Worm (Caenorhabditis elegans) whole organism, young adult: Measurements from ENCODE around the gene VM106R.1.

ENCODE experiments used
- C06A6.2 ChIP-seq: fragments of 200-800 bp; sonication (Bioruptor generic); conservative IDR thresholded peaks from 2 replicates; pipeline ENCODE4 v1.3.6; 2022; ENCODE audit warnings: missing genetic modification characterization, missing compliant biosample characterization
- D2030.7 ChIP-seq: fragments of 200-800 bp; sonication (Bioruptor generic); IDR thresholded peaks from 2 replicates; pipeline ENCODE4 v1.3.6; 2022; ENCODE audit warnings: missing genetic modification reagents, missing genetic modification characterization, missing compliant biosample characterization
- F22D6.2 ChIP-seq: sonication (generic microtip); optimal IDR thresholded peaks from 2 replicates; lab custom pipeline; 2016; ENCODE audit warnings: mild to moderate bottlenecking, missing genetic modification characterization, missing compliant biosample characterization
- F23B12.7 ChIP-seq: sonication (generic microtip); optimal IDR thresholded peaks from 2 replicates; lab custom pipeline; 2017; ENCODE audit warnings: missing genetic modification characterization, mild to moderate bottlenecking, missing compliant biosample characterization, antibody characterized with exemption, moderate library complexity; ENCODE audit not compliant: insufficient read depth
- F33H1.4 ChIP-seq: fragments of 200-800 bp; sonication (Bioruptor generic); IDR thresholded peaks from 2 replicates; pipeline ENCODE4 v1.3.6; 2022; ENCODE audit warnings: missing genetic modification reagents, missing genetic modification characterization, missing compliant biosample characterization
- F52B5.7 ChIP-seq: sonication (generic microtip); optimal IDR thresholded peaks from 2 replicates; lab custom pipeline; 2016; ENCODE audit warnings: mild to moderate bottlenecking, missing genetic modification characterization, missing compliant biosample characterization
- F55B11.4 ChIP-seq: sonication (generic microtip); optimal IDR thresholded peaks from 2 replicates; lab custom pipeline; 2016; ENCODE audit warnings: missing compliant biosample characterization, missing genetic modification characterization, borderline replicate concordance; ENCODE audit not compliant: insufficient read depth
- K12H6.12 ChIP-seq: fragments of 200-800 bp; sonication (Bioruptor generic); optimal IDR thresholded peaks from 2 replicates; lab custom pipeline; 2018; ENCODE audit warnings: mild to moderate bottlenecking, missing genetic modification characterization, missing compliant biosample characterization
- Y53G8AR.9 ChIP-seq: fragments of 200-800 bp; sonication (Bioruptor generic); conservative IDR thresholded peaks from 2 replicates; pipeline ENCODE4 v1.3.6; 2022; ENCODE audit warnings: missing genetic modification reagents, missing genetic modification characterization, missing compliant biosample characterization
- ZK185.1 ChIP-seq: sonication (generic microtip); optimal IDR thresholded peaks from 2 replicates; lab custom pipeline; 2016; ENCODE audit warnings: mild to moderate bottlenecking, missing genetic modification characterization, missing compliant biosample characterization; ENCODE audit not compliant: poor library complexity, severe bottlenecking
- aptf-3 ChIP-seq: fragments of 200-800 bp; sonication (Bioruptor generic); IDR thresholded peaks from 2 replicates; pipeline ENCODE4 v1.3.6; 2022; ENCODE audit warnings: missing genetic modification characterization, missing compliant biosample characterization
- attf-3 ChIP-seq: fragments of 200-800 bp; sonication (Bioruptor generic); conservative IDR thresholded peaks from 2 replicates; pipeline ENCODE4 v1.3.6; 2022; ENCODE audit warnings: missing genetic modification reagents, missing genetic modification characterization, missing compliant biosample characterization
- attf-5 ChIP-seq: fragments of 200-800 bp; sonication (Bioruptor generic); optimal IDR thresholded peaks from 2 replicates; lab custom pipeline; 2018; ENCODE audit warnings: mild to moderate bottlenecking, missing genetic modification characterization, missing compliant biosample characterization
- cebp-1 ChIP-seq, 2 experiments: fragments of 200-800 bp in 1 of 2; sonication (Bioruptor generic) in 1 of 2; sonication (generic microtip) in 1 of 2; IDR thresholded peaks in 1 of 2; optimal IDR thresholded peaks in 1 of 2; 2 replicates each; pipeline versions ENCODE4 v1.3.6 to Lab custom; 2017 to 2022; ENCODE audit warnings: missing compliant biosample characterization in 2 of 2, missing genetic modification characterization in 2 of 2, mild to moderate bottlenecking in 1 of 2, missing genetic modification reagents in 1 of 2, moderate library complexity in 1 of 2
- cebp-2 ChIP-seq: fragments of 200-800 bp; sonication (Bioruptor generic); IDR thresholded peaks from 2 replicates; pipeline ENCODE4 v1.3.6; 2022; ENCODE audit warnings: missing genetic modification characterization, missing compliant biosample characterization
- ceh-40 ChIP-seq: fragments of 200-800 bp; sonication (Bioruptor generic); IDR thresholded peaks from 2 replicates; pipeline ENCODE4 v1.3.6; 2022; ENCODE audit warnings: missing genetic modification characterization, missing compliant biosample characterization
- dox-1 ChIP-seq: fragments of 200-800 bp; sonication (Bioruptor generic); IDR thresholded peaks from 2 replicates; pipeline ENCODE4 v1.3.6; 2022; ENCODE audit warnings: missing genetic modification reagents, missing genetic modification characterization, missing compliant biosample characterization
- dpl-1 ChIP-seq: fragments of 150-350 bp; optimal IDR thresholded peaks from 2 replicates; lab custom pipeline; 2014; ENCODE audit warnings: missing biosample characterization, missing genetic modification reagents, missing genetic modification characterization
- efl-1 ChIP-seq: fragments of 150-350 bp; optimal IDR thresholded peaks from 2 replicates; lab custom pipeline; 2014; ENCODE audit warnings: missing biosample characterization, missing genetic modification reagents, missing genetic modification characterization
- ekl-4 ChIP-seq: fragments of 200-800 bp; sonication (Bioruptor generic); IDR thresholded peaks from 2 replicates; pipeline ENCODE4 v1.3.6; 2022; ENCODE audit warnings: missing genetic modification reagents, missing genetic modification characterization, missing compliant biosample characterization
- him-1 ChIP-seq: sonication (generic microtip); optimal IDR thresholded peaks from 2 replicates; lab custom pipeline; 2016; ENCODE audit warnings: missing genotype, missing genetic modification reagents, missing genetic modification characterization, missing compliant biosample characterization
- hmg-1.2 ChIP-seq: fragments of 200-800 bp; sonication (Bioruptor generic); IDR thresholded peaks from 2 replicates; pipeline ENCODE4 v1.3.6; 2022; ENCODE audit warnings: missing genetic modification reagents, missing genetic modification characterization, missing compliant biosample characterization
- hsf-1 ChIP-seq: fragments of 200-800 bp; sonication (Bioruptor generic); IDR thresholded peaks from 2 replicates; pipeline ENCODE4 v1.3.6; 2022; ENCODE audit warnings: missing genetic modification reagents, missing genetic modification characterization, missing compliant biosample characterization
- let-526 ChIP-seq: fragments of 200-800 bp; sonication (Bioruptor generic); IDR thresholded peaks from 2 replicates; pipeline ENCODE4 v1.3.6; 2022; ENCODE audit warnings: missing genetic modification reagents, missing genetic modification characterization, missing compliant biosample characterization
- lin-35 ChIP-seq, 3 experiments: fragments of 150-350 bp in 2 of 3; sonication (generic microtip) in 1 of 3; optimal IDR thresholded peaks; 2 replicates each; lab custom pipeline; 2014 to 2018; ENCODE audit warnings: missing biosample characterization in 3 of 3, missing genetic modification characterization in 3 of 3, missing genetic modification reagents in 3 of 3
- lsl-1 ChIP-seq: fragments of 200-800 bp; sonication (Bioruptor generic); optimal IDR thresholded peaks from 2 replicates; lab custom pipeline; 2018; ENCODE audit warnings: mild to moderate bottlenecking, missing genetic modification characterization, moderate library complexity, missing compliant biosample characterization
- madf-3 ChIP-seq: fragments of 200-800 bp; sonication (Bioruptor generic); IDR thresholded peaks from 2 replicates; pipeline ENCODE4 v1.3.6; 2022; ENCODE audit warnings: missing genetic modification reagents, missing genetic modification characterization, missing compliant biosample characterization
- madf-6 ChIP-seq: fragments of 200-800 bp; sonication (Bioruptor generic); IDR thresholded peaks from 2 replicates; pipeline ENCODE4 v1.3.6; 2022; ENCODE audit warnings: missing genetic modification reagents, missing genetic modification characterization, missing compliant biosample characterization
- mcd-1 ChIP-seq: fragments of 200-800 bp; sonication (Bioruptor generic); IDR thresholded peaks from 2 replicates; pipeline ENCODE4 v1.3.6; 2022; ENCODE audit warnings: missing genetic modification reagents, missing genetic modification characterization, missing compliant biosample characterization
- mel-28 ChIP-seq: sonication (generic microtip); optimal IDR thresholded peaks from 2 replicates; lab custom pipeline; 2016; ENCODE audit warnings: borderline replicate concordance, mild to moderate bottlenecking, missing genetic modification characterization, missing compliant biosample characterization
- mes-4 ChIP-seq: sonication (generic microtip); optimal IDR thresholded peaks from 2 replicates; lab custom pipeline; 2016; ENCODE audit warnings: missing genotype, missing genetic modification characterization, missing compliant biosample characterization
- nfya-2 ChIP-seq: fragments of 200-800 bp; sonication (Bioruptor generic); IDR thresholded peaks from 2 replicates; pipeline ENCODE4 v1.3.6; 2022; ENCODE audit warnings: missing genetic modification reagents, missing genetic modification characterization, missing compliant biosample characterization
- nhr-179 ChIP-seq: sonication (generic microtip); optimal IDR thresholded peaks from 2 replicates; lab custom pipeline; 2016; ENCODE audit warnings: mild to moderate bottlenecking, missing genetic modification characterization, missing compliant biosample characterization
- pha-4 ChIP-seq: fragments of 150-350 bp; sonication (generic microtip); optimal IDR thresholded peaks from 2 replicates; lab custom pipeline; 2014; ENCODE audit warnings: missing biosample characterization, missing genetic modification reagents, missing genetic modification characterization
- repo-1 ChIP-seq: sonication (generic microtip); optimal IDR thresholded peaks from 2 replicates; lab custom pipeline; 2017; ENCODE audit warnings: mild to moderate bottlenecking, missing genetic modification characterization, missing compliant biosample characterization
- tbp1 ChIP-seq: fragments of 200-800 bp; sonication (Bioruptor generic); optimal IDR thresholded peaks from 2 replicates; lab custom pipeline; 2018; ENCODE audit warnings: mild to moderate bottlenecking, missing genetic modification characterization, missing compliant biosample characterization
- zfh-2 ChIP-seq: fragments of 200-800 bp; sonication (Bioruptor generic); conservative IDR thresholded peaks from 2 replicates; pipeline ENCODE4 v1.3.6; 2022; ENCODE audit warnings: missing genetic modification reagents, missing genetic modification characterization, missing compliant biosample characterization
- ztf-18 ChIP-seq: sonication (generic microtip); optimal IDR thresholded peaks from 2 replicates; lab custom pipeline; 2016; ENCODE audit warnings: missing genotype, mild to moderate bottlenecking, missing genetic modification characterization, missing compliant biosample characterization

VM106R.1 gene

ce11 chrII:10798429-10798893, 30.5 kb downstream of the VM106R.1 start, which contains the start of gene npp-19 (continued):
- no peak for TF ChIP-seq mel-28

ce11 chrII:10796194-10796593, 32.8 kb downstream of the VM106R.1 start, which contains the start of gene set-14:
set-14 (minus strand) TSS chrII:10796294.
- peak; percentile 21; the same call in 1 of the 2 replicates for TF ChIP-seq madf-6
- TF ChIP-seq efl-1 (GFP tag; lab: Kevin White, UChicago): no peak
- TF ChIP-seq repo-1: no peak
- TF ChIP-seq lsl-1 (GFP tag; lab: Kevin White, UChicago): peak; percentile 18

- TF ChIP-seq C06A6.2 (no peak), attf-3 (no peak), zfh-2 (GFP tag; lab: Robert Waterston, UW) (no peak), let-526 (GFP tag; lab: Robert Waterston, UW) (no peak), F33H1.4 (GFP tag; lab: Robert Waterston, UW) (no peak), mcd-1 (GFP tag; lab: Robert Waterston, UW) (no peak), aptf-3 (no peak), mes-4 (tag; lab: Kevin White, UChicago) (no peak)
- TF ChIP-seq, all 124 proteins: peak for 0
Measured at ce11 chrII:10793393-10793792, 35.6 kb downstream of the VM106R.1 start, which contains the start of gene vps-11. vps-11 (minus strand) TSS chrII:10793493.

- TF ChIP-seq hmg-1.2 (GFP tag; lab: Robert Waterston, UW) (no peak), Y53G8AR.9 (no peak), F33H1.4 (GFP tag; lab: Robert Waterston, UW) (no peak), F22D6.2 (tag; lab: Kevin White, UChicago) (no peak), cebp-2 (no peak), ceh-40 (GFP tag; lab: Robert Waterston, UW) (no peak), tbp1 (GFP tag; lab: Kevin White, UChicago) (no peak), mes-4 (tag; lab: Kevin White, UChicago) (no peak), nhr-179 (tag; lab: Kevin White, UChicago) (no peak), ekl-4 (no peak), C06A6.2 (no peak), D2030.7 (GFP tag; lab: Robert Waterston, UW) (no peak), nfya-2 (GFP tag; lab: Robert Waterston, UW) (no peak), F52B5.7 (tag; lab: Kevin White, UChicago) (no peak), F55B11.4 (tag; lab: Kevin White, UChicago) (no peak)
Measured at ce11 chrII:10792611-10793010, 36.4 kb downstream of the VM106R.1 start.

- TF ChIP-seq ztf-18 (tag; lab: Kevin White, UChicago) (no peak), him-1 (tag; lab: Kevin White, UChicago) (peak; percentile 72), ekl-4 (peak; percentile 39; the same call in 1 of the 2 replicates), F22D6.2 (tag; lab: Kevin White, UChicago) (no peak)
- TF ChIP-seq, all 124 proteins: peak for 2
Measured at ce11 chrII:10787240-10787639, 41.7 kb downstream of the VM106R.1 start, which contains the start of gene tag-209. tag-209 (plus strand) TSS chrII:10787312.

- TF ChIP-seq mcd-1 (GFP tag; lab: Robert Waterston, UW) (peak; percentile 15; the same call in 1 of the 2 replicates), dox-1 (GFP tag; lab: Robert Waterston, UW) (0 out of 2 replicates have a peak, but pooled peaks have one; percentile 15), efl-1 (GFP tag; lab: Kevin White, UChicago) (peak; percentile 78), madf-3 (peak; percentile 63; the same call in 1 of the 2 replicates), K12H6.12 (tag; lab: Kevin White, UChicago) (no peak), pha-4 (tag; lab: Kevin White, UChicago) (peak; percentile 52), cebp-1 (GFP tag; IDR thresholded peaks at IDR 0.05; lab: Robert Waterston, UW) (no peak), cebp-1 (tag; optimal IDR thresholded peaks at IDR 0.05; lab: Kevin White, UChicago) (peak; percentile 46), dpl-1 (peak; percentile 79), hsf-1 (no peak), attf-5 (GFP tag; lab: Kevin White, UChicago) (peak; percentile 67), lin-35 (GFP tag; optimal IDR thresholded peaks at IDR 0.05; lab: Kevin White, UChicago) (peak in 1 of 3 experiments; percentile 84), ZK185.1 (tag; lab: Kevin White, UChicago) (peak; percentile 44), F23B12.7 (tag; lab: Kevin White, UChicago) (peak; percentile 3)
Measured at ce11 chrII:10784780-10785463, 44.1 kb downstream of the VM106R.1 start, which contains the start of gene cdl-1. cdl-1 (plus strand) TSS chrII:10785452.
